Worm (Caenorhabditis elegans): ENCODE measurements around the gene R09E10.2.

Gene R09E10.2

ce11 chrIV:10346948-10347347 lies 28.8 kb upstream of the R09E10.2 start:
- no peak for TF ChIP-seq F49E8.2 (tag; optimal IDR thresholded peaks at IDR 0.05; ENCODE audit: insufficient read depth)
- no peak for TF ChIP-seq attf-5 (GFP tag; optimal IDR thresholded peaks at IDR 0.05)
- no peak for TF ChIP-seq ceh-40 (GFP tag; IDR thresholded peaks at IDR 0.05)
- no peak for TF ChIP-seq B0035.1 (tag; optimal IDR thresholded peaks at IDR 0.05)
- no peak for TF ChIP-seq Y53F4B.3 (GFP tag; IDR thresholded peaks at IDR 0.05)
- no peak for TF ChIP-seq Y56A3A.18 (GFP tag; IDR thresholded peaks at IDR 0.05)
- TF ChIP-seq unc-62 (GFP tag; optimal IDR thresholded peaks at IDR 0.05) = no peak

DNA sequence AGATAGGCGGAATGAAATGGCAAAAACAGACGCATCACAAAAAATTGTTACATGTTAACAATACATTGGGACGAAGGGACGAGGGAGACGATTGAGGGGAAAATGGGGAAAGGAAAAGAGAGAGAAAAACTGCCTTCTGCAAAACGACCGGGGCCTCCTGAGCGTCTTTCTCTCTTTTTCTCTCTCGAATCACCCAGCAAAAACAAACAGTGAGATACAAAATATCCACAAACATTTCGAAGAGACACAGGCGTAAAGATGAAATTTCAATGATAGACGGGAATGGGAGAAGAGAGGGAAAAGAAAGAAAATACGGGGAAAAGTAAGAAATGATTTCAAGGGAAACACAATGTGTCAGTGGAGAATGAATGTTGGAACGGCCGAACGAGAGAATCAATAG lies 27.9 kb upstream of the R09E10.2 start:
- TF ChIP-seq madf-8 (GFP tag; conservative IDR thresholded peaks at IDR 0.05) (no peak), lin-40 (tag; optimal IDR thresholded peaks at IDR 0.05) (peak; percentile 5), mxl-1 (tag; optimal IDR thresholded peaks at IDR 0.05) (no peak), sdz-38 (tag; optimal IDR thresholded peaks at IDR 0.05) (no peak), ccch-3 (GFP tag; optimal IDR thresholded peaks at IDR 0.05) (no peak), T26A5.8 (tag; optimal IDR thresholded peaks at IDR 0.05) (no peak), hmg-1.2 (GFP tag; IDR thresholded peaks at IDR 0.05) (peak; percentile 56; the same call in 1 of the 2 replicates), ceh-91 (GFP tag; IDR thresholded peaks at IDR 0.05) (no peak), T07F8.4 (tag; optimal IDR thresholded peaks at IDR 0.05) (no peak), K12H6.12 (tag; optimal IDR thresholded peaks at IDR 0.05) (peak; percentile 43), hrde-1 (tag; optimal IDR thresholded peaks at IDR 0.05; ENCODE audit: borderline replicate concordance) (no peak), dox-1 (GFP tag; IDR thresholded peaks at IDR 0.05) (no peak), F10E7.11 (tag; optimal IDR thresholded peaks at IDR 0.05) (no peak), ztf-18 (tag; optimal IDR thresholded peaks at IDR 0.05) (no peak), dpff-1 (tag; optimal IDR thresholded peaks at IDR 0.05) (no peak), aptf-2 (GFP tag; conservative IDR thresholded peaks at IDR 0.05) (no peak), nfya-2 (GFP tag; IDR thresholded peaks at IDR 0.05) (no peak), let-607 (tag; optimal IDR thresholded peaks at IDR 0.05) (no peak)

DNA sequence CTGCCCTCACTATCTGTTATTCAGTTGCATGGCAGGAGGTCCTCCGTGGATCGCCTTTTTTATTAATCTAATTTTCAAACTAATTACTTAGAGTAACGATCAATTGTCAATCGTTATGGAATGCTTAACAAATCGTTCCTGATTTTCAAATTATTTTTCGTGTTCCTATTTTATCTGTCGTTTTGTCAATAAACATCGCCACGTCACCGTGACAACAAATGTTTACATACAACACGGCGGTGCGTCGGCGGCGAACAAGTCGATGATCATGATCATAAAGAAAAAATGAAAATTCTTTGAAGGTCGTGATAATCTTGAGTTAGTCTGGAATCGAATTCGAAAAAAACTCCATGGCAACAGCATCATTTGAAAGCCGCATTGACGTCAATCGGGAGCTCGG lies 27.4 kb upstream of the R09E10.2 start:
- no peak for TF ChIP-seq ztf-25 (GFP tag; IDR thresholded peaks at IDR 0.05)
- no peak for TF ChIP-seq ztf-18 (tag; optimal IDR thresholded peaks at IDR 0.05)
- TF ChIP-seq lin-35 (GFP tag; optimal IDR thresholded peaks at IDR 0.05) = no peak
- no peak for TF ChIP-seq snpc-1.1 (tag; optimal IDR thresholded peaks at IDR 0.05; ENCODE audit: insufficient read depth)
- TF ChIP-seq ceh-79 (tag; optimal IDR thresholded peaks at IDR 0.05) = no peak
- TF ChIP-seq dpl-1 (GFP tag; optimal IDR thresholded peaks at IDR 0.05) = no peak
- no peak for TF ChIP-seq dox-1 (GFP tag; IDR thresholded peaks at IDR 0.05)
- TF ChIP-seq ekl-4 (GFP tag; IDR thresholded peaks at IDR 0.05) = no peak
- TF ChIP-seq ztf-26 (tag; optimal IDR thresholded peaks at IDR 0.05) = no peak
- TF ChIP-seq zfh-2 (GFP tag; conservative IDR thresholded peaks at IDR 0.05) = no peak
- TF ChIP-seq lsl-1 (GFP tag; optimal IDR thresholded peaks at IDR 0.05) = no peak
- TF ChIP-seq tbx-9 (tag; optimal IDR thresholded peaks at IDR 0.05; ENCODE audit: borderline replicate concordance) = no peak

DNA sequence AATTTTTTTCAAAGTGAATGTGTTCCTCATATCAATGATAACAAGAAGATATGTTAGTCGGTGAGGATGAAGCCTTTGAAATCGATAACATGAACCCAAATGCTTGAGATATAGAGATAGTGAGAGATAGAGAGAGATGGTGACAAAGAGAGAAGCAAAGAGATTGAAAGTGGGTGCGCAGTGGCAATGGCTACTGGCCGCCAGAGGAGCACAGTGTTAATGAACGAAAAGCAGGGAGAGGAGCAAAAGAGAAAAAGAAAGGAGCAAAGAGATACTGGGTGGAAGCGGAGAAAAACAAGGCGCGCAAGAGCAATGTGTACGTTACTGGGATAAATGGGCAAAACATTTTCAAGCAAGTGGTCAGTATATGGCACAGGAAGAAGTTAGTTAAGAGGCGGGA lies 26.5 kb upstream of the R09E10.2 start:
- TF ChIP-seq K12H6.12 (tag; optimal IDR thresholded peaks at IDR 0.05) = peak; percentile 40
- TF ChIP-seq chd-7 (tag; optimal IDR thresholded peaks at IDR 0.05) = peak; percentile 5
- TF ChIP-seq lin-35 (GFP tag; optimal IDR thresholded peaks at IDR 0.05) = peak in 1 of 3 experiments; percentile 52
- peak; percentile 47; the same call in 1 of the 2 replicates for TF ChIP-seq zfh-2 (GFP tag; conservative IDR thresholded peaks at IDR 0.05)
- no peak for TF ChIP-seq nfya-1 (tag; optimal IDR thresholded peaks at IDR 0.05; ENCODE audit: borderline replicate concordance, insufficient read depth)
- TF ChIP-seq zim-3 (tag; optimal IDR thresholded peaks at IDR 0.05) = no peak
- TF ChIP-seq unc-130 (GFP tag; optimal IDR thresholded peaks at IDR 0.05) = no peak

Measured in whole organism, young adult.